Worm (Caenorhabditis elegans) whole organism, L3 larva: ENCODE measurements around the gene pat-6.

Experiments used
- ZK546.5 ChIP-seq: sonication (generic microtip); optimal IDR thresholded peaks from 2 replicates; lab custom pipeline; 2017; ENCODE audit warnings: missing biosample characterization, missing genetic modification characterization
- ama-1 ChIP-seq: fragments of 150-350 bp; optimal IDR thresholded peaks from 2 replicates; lab custom pipeline; 2018
- eor-1 ChIP-seq, 2 experiments: fragments of 150-350 bp; optimal IDR thresholded peaks; 2 replicates each; lab custom pipeline; 2014 to 2018; ENCODE audit warnings: missing biosample characterization in 2 of 2, missing genetic modification characterization in 2 of 2
- mdl-1 ChIP-seq: fragments of 150-350 bp; optimal IDR thresholded peaks from 2 replicates; lab custom pipeline; 2014; ENCODE audit warnings: missing biosample characterization, missing genetic modification characterization
- nfya-1 ChIP-seq: sonication (generic microtip); optimal IDR thresholded peaks from 2 replicates; lab custom pipeline; 2017; ENCODE audit warnings: missing genetic modification characterization, mild to moderate bottlenecking, missing compliant biosample characterization, antibody characterized with exemption, moderate library complexity; ENCODE audit not compliant: insufficient read depth
- skn-1 ChIP-seq: fragments of 150-350 bp; optimal IDR thresholded peaks from 2 replicates; lab custom pipeline; 2014; ENCODE audit warnings: missing biosample characterization, missing genetic modification characterization

DNA sequence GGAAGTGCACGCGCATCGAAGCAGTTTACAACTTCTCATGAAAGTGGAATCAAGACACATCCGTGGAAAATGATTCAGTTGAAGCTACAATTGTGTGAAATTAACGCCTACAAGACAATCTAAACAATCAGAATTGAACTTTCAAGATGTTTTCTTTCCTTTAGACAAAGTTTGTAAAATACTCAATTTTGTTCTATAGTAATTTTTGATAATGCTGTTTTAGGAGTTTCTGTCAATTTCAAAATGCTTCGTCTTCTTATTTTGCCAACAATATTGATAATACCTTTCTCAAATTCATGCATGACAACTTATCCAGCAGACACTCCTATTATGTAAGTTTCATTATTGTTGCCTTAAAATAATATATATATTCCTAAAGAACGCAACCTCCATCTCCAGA is 5.1 kb upstream of the pat-6 start, which contains the start of gene T21D12.11:
- TF ChIP-seq eor-1 (tag; optimal IDR thresholded peaks at IDR 0.05; lab: Kevin White, UChicago) (no peak), nfya-1 (tag; lab: Kevin White, UChicago) (no peak), mdl-1 (tag; lab: Kevin White, UChicago) (no peak), ZK546.5 (no peak), ama-1 (no peak), skn-1 (tag; lab: Kevin White, UChicago) (no peak)
